Worm (Caenorhabditis elegans) whole organism, early embryonic: ENCODE results near the gene srz-63.

ENCODE experiments used
- F13C5.2 ChIP-seq: sonication (generic microtip); optimal IDR thresholded peaks from 2 replicates; lab custom pipeline; 2017; ENCODE audit warnings: mild to moderate bottlenecking, missing genetic modification characterization, inconsistent platforms, missing compliant biosample characterization
- sea-1 ChIP-seq: fragments of 200-800 bp; sonication (Bioruptor generic); conservative IDR thresholded peaks from 2 replicates; pipeline ENCODE4 v1.3.6; 2022; ENCODE audit warnings: missing genetic modification characterization, missing compliant biosample characterization

DNA sequence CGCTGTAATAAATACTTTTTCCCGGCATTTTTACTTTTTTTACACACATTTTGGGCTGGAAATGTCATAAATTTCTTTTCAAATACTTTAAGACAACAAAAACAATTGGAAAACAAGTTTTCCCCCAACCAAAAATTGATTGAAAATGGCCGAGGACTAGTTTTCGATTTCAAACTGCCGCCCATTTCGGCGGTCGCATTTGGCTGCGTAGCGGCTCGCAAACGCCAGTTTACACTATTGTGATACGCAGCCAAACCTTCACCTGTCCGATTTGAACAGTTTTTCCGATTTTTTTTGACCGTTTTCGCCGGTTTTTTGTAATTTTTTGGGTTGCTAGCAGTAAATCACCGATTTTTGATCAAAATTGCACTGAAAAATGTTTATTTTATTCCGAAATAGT, 42.0 kb downstream of the srz-63 start:
- TF ChIP-seq sea-1 (GFP tag; lab: Robert Waterston, UW) (0 out of 2 replicates have a peak, but pooled peaks have one; percentile 48), F13C5.2 (tag; lab: Kevin White, UChicago) (peak; percentile 90)
